Worm (Caenorhabditis elegans): ENCODE data around the gene col-117.

ce11 chrIV:8813614-8814013 lies 10.4 kb downstream of the col-117 start, which contains the start of gene exc-5:
- TF ChIP-seq ceh-82 (tag; optimal IDR thresholded peaks at IDR 0.05) (no peak), daf-12 (tag; optimal IDR thresholded peaks at IDR 0.05) (no peak), snpc-4 (tag; optimal IDR thresholded peaks at IDR 0.05) (no peak), nhr-76 (tag; optimal IDR thresholded peaks at IDR 0.05) (no peak), ama-1 (optimal IDR thresholded peaks at IDR 0.05) (no peak), nhr-77 (tag; optimal IDR thresholded peaks at IDR 0.05) (no peak), ZK546.5 (tag; optimal IDR thresholded peaks at IDR 0.05) (no peak), lin-39 (tag; optimal IDR thresholded peaks at IDR 0.05) (no peak), unc-39 (tag; optimal IDR thresholded peaks at IDR 0.05) (no peak), pha-4 (tag; optimal IDR thresholded peaks at IDR 0.05) (no peak), nhr-25 (tag; optimal IDR thresholded peaks at IDR 0.05) (no peak)
